Worm (Caenorhabditis elegans) whole organism, L4 larva: ENCODE results near the gene Y54F10BM.20.

ENCODE experiments used
- F26F4.8 ChIP-seq: fragments of 200-800 bp; sonication (Bioruptor generic); conservative IDR thresholded peaks from 2 replicates; pipeline ENCODE4 v1.3.6; 2022; ENCODE audit warnings: missing genetic modification characterization, missing compliant biosample characterization
- Y75B8A.6 ChIP-seq: fragments of 200-800 bp; sonication (Bioruptor generic); IDR thresholded peaks from 2 replicates; pipeline ENCODE4 v1.3.6; 2022; ENCODE audit warnings: missing genetic modification reagents, missing genetic modification characterization, missing compliant biosample characterization
- ama-1 ChIP-seq: fragments of 150-350 bp; optimal IDR thresholded peaks from 2 replicates; lab custom pipeline; 2014; ENCODE audit warnings: inconsistent platforms, mixed read lengths
- ceh-82 ChIP-seq: sonication (generic microtip); optimal IDR thresholded peaks from 2 replicates; lab custom pipeline; 2017; ENCODE audit warnings: missing biosample characterization, missing genetic modification characterization
- mdt-29 ChIP-seq: fragments of 200-800 bp; sonication (Bioruptor generic); IDR thresholded peaks from 2 replicates; pipeline ENCODE4 v1.3.6; 2022; ENCODE audit warnings: missing genetic modification reagents, missing genetic modification characterization, missing compliant biosample characterization
- nhr-237 ChIP-seq: sonication (generic microtip); optimal IDR thresholded peaks from 2 replicates; lab custom pipeline; 2017; ENCODE audit warnings: missing biosample characterization, missing genetic modification characterization
- nhr-76 ChIP-seq: fragments of 150-350 bp; optimal IDR thresholded peaks from 2 replicates; lab custom pipeline; 2014; ENCODE audit warnings: missing biosample characterization, missing genetic modification characterization
- skn-1 ChIP-seq: fragments of 150-350 bp; optimal IDR thresholded peaks from 2 replicates; lab custom pipeline; 2014; ENCODE audit warnings: missing biosample characterization, missing genetic modification characterization
- unc-39 ChIP-seq: sonication (generic microtip); optimal IDR thresholded peaks from 2 replicates; lab custom pipeline; 2017; ENCODE audit warnings: missing biosample characterization, missing genetic modification characterization
- unc-62 ChIP-seq, 3 experiments: fragments of 150-350 bp in 1 of 3; sonication (generic microtip); optimal IDR thresholded peaks in 2 of 3; peaks in 1 of 3; 1 replicate in 1 of 3; 2 replicates in 2 of 3; lab custom pipeline; 2014 to 2017; ENCODE audit warnings: missing biosample characterization in 3 of 3, missing genetic modification characterization in 3 of 3, missing genetic modification reagents in 3 of 3, missing genotype in 1 of 3

DNA sequence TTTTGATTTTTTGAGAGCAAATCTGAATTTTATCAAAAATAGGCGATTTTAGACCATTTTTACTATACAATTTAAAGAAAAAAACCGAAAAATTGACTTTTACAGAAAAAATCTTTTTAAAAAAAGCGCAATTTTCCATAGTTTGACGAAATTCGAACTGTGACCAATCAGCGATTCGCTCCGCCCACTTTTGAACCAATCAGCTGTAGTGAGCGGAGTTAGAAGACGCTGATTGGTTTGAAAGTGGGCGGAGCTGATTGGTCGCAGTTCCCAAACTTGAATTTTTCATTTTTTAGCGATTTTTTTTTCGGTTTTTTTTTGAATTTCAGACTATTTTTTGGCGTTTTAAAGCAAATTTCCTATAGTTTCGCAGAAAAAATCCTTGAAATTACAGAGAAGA is 16.6 kb downstream of the Y54F10BM.20 start:
- TF ChIP-seq nhr-76 (tag; lab: Kevin White, UChicago): no peak
- TF ChIP-seq Y75B8A.6 (GFP tag; lab: Robert Waterston, UW): no peak
- no peak for TF ChIP-seq skn-1 (tag; lab: Kevin White, UChicago)
- no peak for TF ChIP-seq unc-62 (GFP tag; optimal IDR thresholded peaks at IDR 0.05 in 1 of 2; lab: Kevin White, UChicago)
- TF ChIP-seq unc-62 (tag; optimal IDR thresholded peaks at IDR 0.05; lab: Kevin White, UChicago): no peak
- no peak for TF ChIP-seq ama-1
- TF ChIP-seq F26F4.8 (GFP tag; lab: Robert Waterston, UW): no peak
- TF ChIP-seq ceh-82 (tag; lab: Kevin White, UChicago): no peak
- no peak for TF ChIP-seq unc-39 (tag; lab: Kevin White, UChicago)
- TF ChIP-seq nhr-237 (tag; lab: Kevin White, UChicago): no peak
- no peak for TF ChIP-seq mdt-29 (GFP tag; lab: Robert Waterston, UW)
